Worm (Caenorhabditis elegans) whole organism, young adult: ENCODE measurements around the gene R07B7.6.
A peak's percentile ranks its signal among the peaks of the same experiment; 100 is the strongest.

Experiments used
- B0261.1 ChIP-seq: sonication (generic microtip); optimal IDR thresholded peaks from 2 replicates; lab custom pipeline; 2016; ENCODE audit warnings: mild to moderate bottlenecking, missing genetic modification characterization, moderate library complexity, missing compliant biosample characterization
- D2030.7 ChIP-seq: fragments of 200-800 bp; sonication (Bioruptor generic); IDR thresholded peaks from 2 replicates; pipeline ENCODE4 v1.3.6; 2022; ENCODE audit warnings: missing genetic modification reagents, missing genetic modification characterization, missing compliant biosample characterization
- F52B5.7 ChIP-seq: sonication (generic microtip); optimal IDR thresholded peaks from 2 replicates; lab custom pipeline; 2016; ENCODE audit warnings: mild to moderate bottlenecking, missing genetic modification characterization, missing compliant biosample characterization
- F57A8.1 ChIP-seq: fragments of 200-800 bp; sonication (Bioruptor generic); optimal IDR thresholded peaks from 2 replicates; lab custom pipeline; 2018; ENCODE audit warnings: mild to moderate bottlenecking, missing genetic modification characterization, moderate library complexity, missing compliant biosample characterization
- F57C9.4 ChIP-seq: sonication (generic microtip); optimal IDR thresholded peaks from 2 replicates; lab custom pipeline; 2017; ENCODE audit warnings: mild to moderate bottlenecking, missing genetic modification characterization, missing compliant biosample characterization
- Y56A3A.18 ChIP-seq: fragments of 200-800 bp; sonication (Bioruptor generic); IDR thresholded peaks from 2 replicates; pipeline ENCODE4 v1.3.6; 2022; ENCODE audit warnings: missing genetic modification reagents, missing genetic modification characterization, missing compliant biosample characterization
- ZK185.1 ChIP-seq: sonication (generic microtip); optimal IDR thresholded peaks from 2 replicates; lab custom pipeline; 2016; ENCODE audit warnings: mild to moderate bottlenecking, missing genetic modification characterization, missing compliant biosample characterization; ENCODE audit not compliant: poor library complexity, severe bottlenecking
- akir-1 ChIP-seq: fragments of 200-800 bp; sonication (Bioruptor generic); optimal IDR thresholded peaks from 2 replicates; lab custom pipeline; 2018; ENCODE audit warnings: mild to moderate bottlenecking, missing genetic modification characterization, moderate library complexity, missing compliant biosample characterization
- ama-1 ChIP-seq, 3 experiments: fragments of 150-350 bp in 1 of 3; sonication (generic microtip) in 2 of 3; optimal IDR thresholded peaks; 2 replicates each; lab custom pipeline; 2014 to 2018; ENCODE audit warnings: missing biosample characterization in 2 of 3, missing genetic modification characterization in 2 of 3, missing genetic modification reagents in 2 of 3
- atf-7 ChIP-seq: sonication (generic microtip); optimal IDR thresholded peaks from 2 replicates; lab custom pipeline; 2017; ENCODE audit warnings: mild to moderate bottlenecking, missing genetic modification characterization, missing compliant biosample characterization
- attf-3 ChIP-seq: fragments of 200-800 bp; sonication (Bioruptor generic); conservative IDR thresholded peaks from 2 replicates; pipeline ENCODE4 v1.3.6; 2022; ENCODE audit warnings: missing genetic modification reagents, missing genetic modification characterization, missing compliant biosample characterization
- cebp-2 ChIP-seq: fragments of 200-800 bp; sonication (Bioruptor generic); IDR thresholded peaks from 2 replicates; pipeline ENCODE4 v1.3.6; 2022; ENCODE audit warnings: missing genetic modification characterization, missing compliant biosample characterization
- ceh-79 ChIP-seq: sonication (generic microtip); optimal IDR thresholded peaks from 2 replicates; lab custom pipeline; 2017; ENCODE audit warnings: mild to moderate bottlenecking, missing genetic modification characterization, missing compliant biosample characterization
- die-1 ChIP-seq: sonication (generic microtip); optimal IDR thresholded peaks from 2 replicates; lab custom pipeline; 2016; ENCODE audit warnings: missing genotype, mild to moderate bottlenecking, missing genetic modification characterization, missing compliant biosample characterization
- efl-1 ChIP-seq: fragments of 150-350 bp; optimal IDR thresholded peaks from 2 replicates; lab custom pipeline; 2014; ENCODE audit warnings: missing biosample characterization, missing genetic modification reagents, missing genetic modification characterization
- egrh-3 ChIP-seq: fragments of 200-800 bp; sonication (Bioruptor generic); IDR thresholded peaks from 2 replicates; pipeline ENCODE4 v1.3.6; 2022; ENCODE audit warnings: missing genetic modification reagents, missing genetic modification characterization, missing compliant biosample characterization
- gei-17 ChIP-seq: fragments of 200-800 bp; sonication (Bioruptor generic); optimal IDR thresholded peaks from 2 replicates; lab custom pipeline; 2018; ENCODE audit warnings: mild to moderate bottlenecking, missing genetic modification characterization, missing compliant biosample characterization
- let-607 ChIP-seq, 2 experiments: fragments of 200-800 bp in 1 of 2; sonication (Bioruptor generic) in 1 of 2; sonication (generic microtip) in 1 of 2; optimal IDR thresholded peaks; 2 replicates each; lab custom pipeline; 2016 to 2018; ENCODE audit warnings: mild to moderate bottlenecking in 2 of 2, missing compliant biosample characterization in 2 of 2, missing genetic modification characterization in 2 of 2, moderate library complexity in 2 of 2, missing genotype in 1 of 2
- lin-35 ChIP-seq, 3 experiments: fragments of 150-350 bp in 2 of 3; sonication (generic microtip) in 1 of 3; optimal IDR thresholded peaks; 2 replicates each; lab custom pipeline; 2014 to 2018; ENCODE audit warnings: missing biosample characterization in 3 of 3, missing genetic modification characterization in 3 of 3, missing genetic modification reagents in 3 of 3
- lin-40 ChIP-seq: sonication (generic microtip); optimal IDR thresholded peaks from 2 replicates; lab custom pipeline; 2016; ENCODE audit warnings: missing genetic modification characterization, mild to moderate bottlenecking, missing compliant biosample characterization, missing genotype, missing genetic modification reagents
- madf-3 ChIP-seq: fragments of 200-800 bp; sonication (Bioruptor generic); IDR thresholded peaks from 2 replicates; pipeline ENCODE4 v1.3.6; 2022; ENCODE audit warnings: missing genetic modification reagents, missing genetic modification characterization, missing compliant biosample characterization
- madf-6 ChIP-seq: fragments of 200-800 bp; sonication (Bioruptor generic); IDR thresholded peaks from 2 replicates; pipeline ENCODE4 v1.3.6; 2022; ENCODE audit warnings: missing genetic modification reagents, missing genetic modification characterization, missing compliant biosample characterization
- mcd-1 ChIP-seq: fragments of 200-800 bp; sonication (Bioruptor generic); IDR thresholded peaks from 2 replicates; pipeline ENCODE4 v1.3.6; 2022; ENCODE audit warnings: missing genetic modification reagents, missing genetic modification characterization, missing compliant biosample characterization
- nfya-2 ChIP-seq: fragments of 200-800 bp; sonication (Bioruptor generic); IDR thresholded peaks from 2 replicates; pipeline ENCODE4 v1.3.6; 2022; ENCODE audit warnings: missing genetic modification reagents, missing genetic modification characterization, missing compliant biosample characterization
- nfyb-1 ChIP-seq: fragments of 200-800 bp; sonication (Bioruptor generic); IDR thresholded peaks from 2 replicates; pipeline ENCODE4 v1.3.6; 2022; ENCODE audit warnings: missing genetic modification reagents, missing genetic modification characterization, missing compliant biosample characterization
- nhr-90 ChIP-seq: sonication (generic microtip); optimal IDR thresholded peaks from 2 replicates; lab custom pipeline; 2016; ENCODE audit warnings: missing genotype, mild to moderate bottlenecking, missing genetic modification characterization, missing compliant biosample characterization
- rcor-1 ChIP-seq: fragments of 200-800 bp; sonication (Bioruptor generic); IDR thresholded peaks from 2 replicates; pipeline ENCODE4 v1.3.6; 2022; ENCODE audit warnings: missing genetic modification reagents, missing genetic modification characterization, missing compliant biosample characterization
- snpc-1.3 ChIP-seq: sonication (generic microtip); optimal IDR thresholded peaks from 2 replicates; lab custom pipeline; 2017; ENCODE audit warnings: missing genetic modification characterization, mild to moderate bottlenecking, missing compliant biosample characterization, antibody characterized with exemption, moderate library complexity, missing genotype, missing genetic modification reagents; ENCODE audit not compliant: insufficient read depth
- sptf-2 ChIP-seq: fragments of 200-800 bp; sonication (Bioruptor generic); optimal IDR thresholded peaks from 2 replicates; lab custom pipeline; 2018; ENCODE audit warnings: mild to moderate bottlenecking, missing genetic modification characterization, missing compliant biosample characterization
- unc-62 ChIP-seq: fragments of 150-350 bp; optimal IDR thresholded peaks from 2 replicates; lab custom pipeline; 2014; ENCODE audit warnings: missing biosample characterization, missing genetic modification reagents, missing genetic modification characterization
- zfh-2 ChIP-seq: fragments of 200-800 bp; sonication (Bioruptor generic); conservative IDR thresholded peaks from 2 replicates; pipeline ENCODE4 v1.3.6; 2022; ENCODE audit warnings: missing genetic modification reagents, missing genetic modification characterization, missing compliant biosample characterization
- ztf-18 ChIP-seq: sonication (generic microtip); optimal IDR thresholded peaks from 2 replicates; lab custom pipeline; 2016; ENCODE audit warnings: missing genotype, mild to moderate bottlenecking, missing genetic modification characterization, missing compliant biosample characterization
- ztf-25 ChIP-seq: fragments of 200-800 bp; sonication (Bioruptor generic); IDR thresholded peaks from 2 replicates; pipeline ENCODE4 v1.3.6; 2022; ENCODE audit warnings: missing genetic modification reagents, missing genetic modification characterization, missing compliant biosample characterization
- ztf-3 ChIP-seq: fragments of 200-800 bp; sonication (Bioruptor generic); optimal IDR thresholded peaks from 2 replicates; lab custom pipeline; 2018; ENCODE audit warnings: mild to moderate bottlenecking, missing genetic modification characterization, missing compliant biosample characterization

Gene R07B7.6

DNA sequence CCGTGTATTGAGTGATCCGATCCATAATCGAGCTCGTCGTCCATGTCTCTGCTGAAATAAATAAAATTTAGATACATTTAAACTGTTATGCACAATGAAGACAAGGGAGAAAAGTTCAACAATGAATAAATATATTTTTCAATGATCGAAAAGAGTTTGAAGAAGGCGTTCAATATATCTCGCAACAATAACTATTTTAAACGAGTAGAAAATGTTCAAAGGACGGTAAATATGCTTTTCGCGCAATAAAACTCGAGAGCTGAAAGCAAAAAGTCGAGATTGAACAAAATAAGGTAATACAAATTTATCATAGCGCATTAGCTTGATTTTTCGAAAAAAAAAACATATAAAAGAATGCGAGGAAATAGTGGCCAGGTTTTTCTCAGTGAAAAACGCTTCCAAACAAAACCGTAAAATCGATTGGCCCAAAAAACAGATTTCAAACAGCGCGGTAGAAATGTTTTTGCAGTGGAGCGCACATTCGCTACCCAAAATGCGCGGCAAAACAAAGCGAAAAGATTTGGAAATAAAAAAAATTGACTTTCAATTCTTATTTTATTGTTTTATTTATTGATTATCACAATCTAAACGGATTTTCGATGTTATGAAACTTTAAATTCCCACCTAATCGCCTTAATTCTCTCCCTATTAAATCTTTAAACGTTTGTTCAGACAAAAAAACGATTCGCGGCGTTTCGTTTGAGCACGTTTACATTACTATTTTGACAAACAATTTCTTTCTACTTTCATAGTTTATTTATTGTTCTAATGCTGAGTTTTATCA lies 33.8 kb downstream of the R07B7.6 start, which contains the start of the genes kup-1 and F10C2.4 (continued):
- TF ChIP-seq F52B5.7 (tag; lab: Kevin White, UChicago), result no peak
- no peak for TF ChIP-seq ztf-3 (GFP tag; lab: Kevin White, UChicago)
- TF ChIP-seq rcor-1 (GFP tag; lab: Robert Waterston, UW), result no peak
- TF ChIP-seq lin-35 (GFP tag; optimal IDR thresholded peaks at IDR 0.05; lab: Kevin White, UChicago), result peak in 1 of 3 experiments; percentile 55
- peak; percentile 86 for TF ChIP-seq efl-1 (GFP tag; lab: Kevin White, UChicago)
- peak; percentile 60; the same call in 1 of the 2 replicates for TF ChIP-seq madf-6
- no peak for TF ChIP-seq ZK185.1 (tag; lab: Kevin White, UChicago)
- no peak for TF ChIP-seq unc-62 (GFP tag; lab: Kevin White, UChicago)
- no peak for TF ChIP-seq snpc-1.3 (tag; lab: Kevin White, UChicago)
- no peak for TF ChIP-seq D2030.7 (GFP tag; lab: Robert Waterston, UW)
- TF ChIP-seq lin-40, result no peak
- no peak for TF ChIP-seq sptf-2 (GFP tag; lab: Kevin White, UChicago)
- TF ChIP-seq, all 124 proteins: peak for 13

DNA sequence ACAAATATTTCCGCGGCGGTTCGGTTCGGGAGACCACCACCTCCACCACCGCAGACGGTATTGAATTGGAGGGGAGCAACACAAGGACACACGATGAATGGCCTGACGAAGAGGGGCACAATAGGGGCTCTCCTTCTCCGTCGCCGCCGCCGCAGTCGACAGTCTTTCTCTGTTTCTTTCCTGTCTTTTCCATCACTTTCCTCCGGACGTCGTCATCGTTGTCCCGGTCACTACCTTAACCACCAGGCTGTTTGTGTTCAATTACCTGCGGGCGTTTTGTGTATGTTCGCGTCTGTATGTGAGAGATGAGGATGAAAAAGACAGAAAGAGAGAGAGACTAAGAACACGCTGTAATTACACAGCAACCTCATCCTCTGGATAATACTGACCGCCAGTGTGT lies 35.0 kb downstream of the R07B7.6 start:
- TF ChIP-seq madf-3 (GFP tag; lab: Robert Waterston, UW) (no peak), nfyb-1 (GFP tag; lab: Robert Waterston, UW) (0 out of 2 replicates have a peak, but pooled peaks have one; percentile 25), nfya-2 (GFP tag; lab: Robert Waterston, UW) (no peak), attf-3 (GFP tag; lab: Robert Waterston, UW) (no peak), zfh-2 (GFP tag; lab: Robert Waterston, UW) (peak; percentile 84), mcd-1 (GFP tag; lab: Robert Waterston, UW) (0 out of 2 replicates have a peak, but pooled peaks have one; percentile 23), cebp-2 (GFP tag; lab: Robert Waterston, UW) (0 out of 2 replicates have a peak, but pooled peaks have one; percentile 40)

DNA sequence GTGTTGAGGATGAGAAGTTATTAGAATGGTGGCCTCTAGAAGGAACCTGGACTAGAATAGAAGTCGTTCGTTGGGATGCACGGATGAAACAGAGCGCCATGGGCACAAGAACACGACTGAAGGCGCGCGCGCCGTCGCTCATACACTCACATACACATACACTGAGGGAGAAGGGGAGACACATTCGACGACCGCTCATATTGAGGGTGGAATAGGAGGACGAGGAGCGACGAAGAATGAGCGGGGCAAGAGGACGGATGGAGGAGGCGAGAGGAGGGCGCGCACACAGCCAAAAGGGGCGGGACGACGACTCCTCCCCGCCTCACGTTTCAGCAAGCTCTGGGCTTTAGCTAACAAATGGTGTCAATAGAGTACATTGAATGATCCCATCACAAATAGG lies 36.0 kb downstream of the R07B7.6 start:
- TF ChIP-seq ztf-3 (GFP tag; lab: Kevin White, UChicago), result no peak
- TF ChIP-seq rcor-1 (GFP tag; lab: Robert Waterston, UW), result 0 out of 2 replicates have a peak, but pooled peaks have one; percentile 25
- TF ChIP-seq nhr-90, result no peak
- no peak for TF ChIP-seq akir-1
- no peak for TF ChIP-seq attf-3 (GFP tag; lab: Robert Waterston, UW)
- no peak for TF ChIP-seq ztf-25
- TF ChIP-seq egrh-3 (GFP tag; lab: Robert Waterston, UW), result peak; percentile 63; the same call in 1 of the 2 replicates
- no peak for TF ChIP-seq atf-7 (tag; lab: Kevin White, UChicago)
- TF ChIP-seq B0261.1, result no peak
- no peak for TF ChIP-seq F57A8.1 (GFP tag; lab: Kevin White, UChicago)
- TF ChIP-seq ceh-79 (tag; lab: Kevin White, UChicago), result no peak
- TF ChIP-seq mcd-1 (GFP tag; lab: Robert Waterston, UW), result peak; percentile 42
- peak; percentile 95 for TF ChIP-seq zfh-2 (GFP tag; lab: Robert Waterston, UW)
- peak; percentile 60 for TF ChIP-seq sptf-2 (GFP tag; lab: Kevin White, UChicago)
- TF ChIP-seq ztf-18, result peak; percentile 20
- no peak for TF ChIP-seq F57C9.4 (tag; lab: Kevin White, UChicago)
- no peak for TF ChIP-seq die-1 (tag; lab: Kevin White, UChicago)
- TF ChIP-seq gei-17 (GFP tag; lab: Kevin White, UChicago), result no peak
- TF ChIP-seq ama-1 (optimal IDR thresholded peaks at IDR 0.05; lab: Kevin White, UChicago), result peak; percentile 57
- no peak for TF ChIP-seq ama-1 (GFP tag; optimal IDR thresholded peaks at IDR 0.05; lab: Kevin White, UChicago)
- no peak for TF ChIP-seq Y56A3A.18 (GFP tag; lab: Robert Waterston, UW)
- no peak for TF ChIP-seq let-607 (tag; optimal IDR thresholded peaks at IDR 0.05; lab: Kevin White, UChicago)
